Worm (Caenorhabditis elegans) whole organism, young adult: ENCODE measurements around the gene R05D3.9.

Experiments
- B0019.2 ChIP-seq: fragments of 200-800 bp; sonication (Bioruptor generic); conservative IDR thresholded peaks from 2 replicates; pipeline ENCODE4 v1.3.6; 2022; ENCODE audit warnings: missing genetic modification reagents, missing genetic modification characterization, missing compliant biosample characterization
- F52B5.7 ChIP-seq: sonication (generic microtip); optimal IDR thresholded peaks from 2 replicates; lab custom pipeline; 2016; ENCODE audit warnings: mild to moderate bottlenecking, missing genetic modification characterization, missing compliant biosample characterization
- F57A8.1 ChIP-seq: fragments of 200-800 bp; sonication (Bioruptor generic); optimal IDR thresholded peaks from 2 replicates; lab custom pipeline; 2018; ENCODE audit warnings: mild to moderate bottlenecking, missing genetic modification characterization, moderate library complexity, missing compliant biosample characterization
- Y79H2A.3 ChIP-seq: fragments of 200-800 bp; sonication (Bioruptor generic); conservative IDR thresholded peaks from 2 replicates; pipeline ENCODE4 v1.3.6; 2022; ENCODE audit warnings: missing genetic modification reagents, missing genetic modification characterization, missing compliant biosample characterization
- atf-7 ChIP-seq: sonication (generic microtip); optimal IDR thresholded peaks from 2 replicates; lab custom pipeline; 2017; ENCODE audit warnings: mild to moderate bottlenecking, missing genetic modification characterization, missing compliant biosample characterization
- chd-7 ChIP-seq: sonication (generic microtip); optimal IDR thresholded peaks from 2 replicates; lab custom pipeline; 2016; ENCODE audit warnings: mild to moderate bottlenecking, missing genetic modification characterization, moderate library complexity, missing compliant biosample characterization
- hlh-12 ChIP-seq: sonication (generic microtip); optimal IDR thresholded peaks from 2 replicates; lab custom pipeline; 2016; ENCODE audit warnings: missing genetic modification characterization, missing compliant biosample characterization
- lir-1 ChIP-seq: fragments of 200-800 bp; sonication (Bioruptor generic); conservative IDR thresholded peaks from 2 replicates; pipeline ENCODE4 v1.3.6; 2022; ENCODE audit warnings: missing genetic modification reagents, missing genetic modification characterization, missing compliant biosample characterization
- nfya-1 ChIP-seq: sonication (generic microtip); optimal IDR thresholded peaks from 2 replicates; lab custom pipeline; 2017; ENCODE audit warnings: antibody characterized with exemption, missing compliant biosample characterization, missing genetic modification characterization, borderline replicate concordance; ENCODE audit not compliant: insufficient read depth
- sea-2 ChIP-seq: fragments of 200-800 bp; sonication (Bioruptor generic); IDR thresholded peaks from 2 replicates; pipeline ENCODE4 v1.3.6; 2022; ENCODE audit warnings: missing genetic modification characterization, missing compliant biosample characterization
- unc-62 ChIP-seq: fragments of 150-350 bp; optimal IDR thresholded peaks from 2 replicates; lab custom pipeline; 2014; ENCODE audit warnings: missing biosample characterization, missing genetic modification reagents, missing genetic modification characterization

DNA sequence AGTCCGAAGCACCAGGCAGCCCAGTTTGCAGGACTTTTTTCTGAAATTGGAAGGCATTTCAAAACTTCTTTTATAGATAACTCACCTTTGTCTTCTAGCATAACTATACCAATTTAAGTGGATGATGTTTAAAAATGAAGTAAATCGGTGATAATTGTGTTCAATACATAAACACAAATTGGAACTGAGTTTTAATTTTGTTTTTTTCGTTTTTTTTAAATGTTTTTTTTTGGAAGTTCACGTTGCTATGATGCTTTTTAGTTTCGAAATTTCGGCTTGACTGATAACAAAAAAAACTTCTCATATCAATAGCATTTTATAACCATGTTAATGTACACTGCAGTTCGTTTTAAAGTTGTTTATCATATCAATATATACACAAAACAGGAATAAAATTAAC is 21.0 kb upstream of the R05D3.9 start, which contains the start of gene ZK353.4:
- no peak for TF ChIP-seq F52B5.7
- no peak for TF ChIP-seq atf-7 (tag; lab: Kevin White, UChicago)
- no peak for TF ChIP-seq B0019.2 (GFP tag; lab: Robert Waterston, UW)
- no peak for TF ChIP-seq nfya-1 (tag; lab: Kevin White, UChicago)
- TF ChIP-seq chd-7 (tag; lab: Kevin White, UChicago): no peak
- no peak for TF ChIP-seq F57A8.1 (GFP tag; lab: Kevin White, UChicago)
- no peak for TF ChIP-seq lir-1 (GFP tag; lab: Robert Waterston, UW)
- TF ChIP-seq Y79H2A.3: no peak
- TF ChIP-seq unc-62: no peak
- no peak for TF ChIP-seq hlh-12 (tag; lab: Kevin White, UChicago)
- TF ChIP-seq sea-2: no peak
